Fruit fly (Drosophila melanogaster): ENCODE measurements around the gene Osi24.

The Osi24 gene

dm6 chr3R:6170737-6171136 is 27.9 kb upstream of the Osi24 start (continued):
- TF ChIP-seq seq (GFP tag; IDR thresholded peaks at IDR 0.05) (no peak), HmgZ (tag; optimal IDR thresholded peaks at IDR 0.05) (peak; percentile 73), pum (GFP tag; optimal IDR thresholded peaks at IDR 0.05) (peak; percentile 7), Bteb2 (GFP tag; optimal IDR thresholded peaks at IDR 0.05) (peak; percentile 17), usp (GFP tag; optimal IDR thresholded peaks at IDR 0.05) (no peak), CG10267 (tag; optimal IDR thresholded peaks at IDR 0.05) (peak; percentile 7), CG13894 (tag; optimal IDR thresholded peaks at IDR 0.05) (peak; percentile 28), CG3847 (GFP tag; IDR thresholded peaks at IDR 0.05) (0 out of 2 replicates have a peak, but pooled peaks have one; percentile 27), CG4854 (GFP tag; optimal IDR thresholded peaks at IDR 0.05) (peak; percentile 8), CG2120 (GFP tag; optimal IDR thresholded peaks at IDR 0.05) (peak; percentile 39), CG8290 (GFP tag; optimal IDR thresholded peaks at IDR 0.05) (peak; percentile 20), CG8290 (tag; optimal IDR thresholded peaks at IDR 0.05) (no peak), Rfx (GFP tag; IDR thresholded peaks at IDR 0.05) (peak; percentile 50), CrebB (tag; optimal IDR thresholded peaks at IDR 0.05) (no peak), her (GFP tag; optimal IDR thresholded peaks at IDR 0.05) (no peak), Hsf (GFP tag; optimal IDR thresholded peaks at IDR 0.05) (peak; percentile 47), Dip2 (GFP tag; IDR thresholded peaks at IDR 0.05) (peak; percentile 53), kni (GFP tag; optimal IDR thresholded peaks at IDR 0.05) (no peak), CG11398 (GFP tag; optimal IDR thresholded peaks at IDR 0.05) (no peak), Ptx1 (GFP tag; IDR thresholded peaks at IDR 0.05) (peak; percentile 41), CG12769 (tag; optimal IDR thresholded peaks at IDR 0.05) (no peak), CG9797 (GFP tag; optimal IDR thresholded peaks at IDR 0.05) (no peak), HLH54F (GFP tag; optimal IDR thresholded peaks at IDR 0.05) (peak; percentile 16), phol (tag; optimal IDR thresholded peaks at IDR 0.05) (peak; percentile 14), NFAT (GFP tag; IDR thresholded peaks at IDR 0.05) (peak; percentile 32; the same call in 1 of the 2 replicates), sens (GFP tag) (peak; percentile 49), Bgb (GFP tag; IDR thresholded peaks at IDR 0.05; ENCODE audit: partially characterized antibody) (peak; percentile 86), CG3163 (GFP tag; optimal IDR thresholded peaks at IDR 0.05) (peak; percentile 15), CG7963 (GFP tag; IDR thresholded peaks at IDR 0.05; ENCODE audit: partially characterized antibody) (peak; percentile 31; the same call in 1 of the 3 replicates), CG34422 (GFP tag; IDR thresholded peaks at IDR 0.05) (no peak), HLHmδ (GFP tag; optimal IDR thresholded peaks at IDR 0.05) (no peak), CG10366 (GFP tag; IDR thresholded peaks at IDR 0.05) (no peak), CG13775 (GFP tag; optimal IDR thresholded peaks at IDR 0.05) (no peak), knrl (GFP tag; IDR thresholded peaks at IDR 0.05; ENCODE audit: partially characterized antibody) (peak; percentile 78), Nf-YA (GFP tag; IDR thresholded peaks at IDR 0.05) (no peak), CG17829 (tag; optimal IDR thresholded peaks at IDR 0.05) (no peak), pita (GFP tag; optimal IDR thresholded peaks at IDR 0.05) (peak; percentile 65), CG10274 (GFP tag; optimal IDR thresholded peaks at IDR 0.05) (no peak), CG31388 (GFP tag; optimal IDR thresholded peaks at IDR 0.05) (no peak), CG16813 (GFP tag; IDR thresholded peaks at IDR 0.05; ENCODE audit: partially characterized antibody) (peak; percentile 53; the same call in 2 of the 3 replicates), Dbx (GFP tag; IDR thresholded peaks at IDR 0.05) (peak; percentile 54; the same call in 2 of the 3 replicates), bbx (GFP tag; IDR thresholded peaks at IDR 0.05; ENCODE audit: partially characterized antibody) (0 out of 2 replicates have a peak, but pooled peaks have one; percentile 29), CG10147 (GFP tag; optimal IDR thresholded peaks at IDR 0.05) (peak; percentile 23), CG3065 (GFP tag; optimal IDR thresholded peaks at IDR 0.05) (no peak), Ets97D (GFP tag; optimal IDR thresholded peaks at IDR 0.05) (peak; percentile 13), yki (optimal IDR thresholded peaks at IDR 0.05) (peak; percentile 10), Opbp (GFP tag; IDR thresholded peaks at IDR 0.05; ENCODE audit: partially characterized antibody) (peak; percentile 61; the same call in 1 of the 3 replicates), Dip3 (GFP tag; optimal IDR thresholded peaks at IDR 0.05) (peak; percentile 23), ERR (GFP tag; optimal IDR thresholded peaks at IDR 0.05) (peak; percentile 23), Aef1 (GFP tag; IDR thresholded peaks at IDR 0.05) (no peak), Abd-B (GFP tag; optimal IDR thresholded peaks at IDR 0.05) (peak; percentile 45), CG12104 (GFP tag; optimal IDR thresholded peaks at IDR 0.05) (no peak)
